Worm (Caenorhabditis elegans) whole organism, L1 larva: ENCODE data around the gene Y62F5A.10.
A peak's percentile ranks its signal among the peaks of the same experiment; 100 is the strongest.

Experiments used
- C04F5.9 ChIP-seq: sonication (generic microtip); optimal IDR thresholded peaks from 2 replicates; lab custom pipeline; 2016; ENCODE audit warnings: missing genetic modification characterization, missing compliant biosample characterization
- aha-1 ChIP-seq: fragments of 150-350 bp; optimal IDR thresholded peaks from 2 replicates; lab custom pipeline; 2014; ENCODE audit warnings: missing biosample characterization, missing genetic modification characterization
- blmp-1 ChIP-seq: fragments of 150-350 bp; optimal IDR thresholded peaks from 2 replicates; lab custom pipeline; 2014; ENCODE audit warnings: missing biosample characterization, missing genetic modification characterization
- ceh-63 ChIP-seq: fragments of 200-800 bp; sonication (Bioruptor generic); optimal IDR thresholded peaks from 2 replicates; lab custom pipeline; 2018; ENCODE audit warnings: mild to moderate bottlenecking, missing genetic modification characterization, missing compliant biosample characterization
- ceh-90 ChIP-seq: sonication (generic microtip); optimal IDR thresholded peaks from 2 replicates; lab custom pipeline; 2016; ENCODE audit warnings: missing genetic modification characterization, missing compliant biosample characterization
- ces-1 ChIP-seq: fragments of 150-350 bp; optimal IDR thresholded peaks from 2 replicates; lab custom pipeline; 2014; ENCODE audit warnings: missing biosample characterization, missing genetic modification reagents, missing genetic modification characterization
- dsc-1 ChIP-seq: sonication (generic microtip); optimal IDR thresholded peaks from 2 replicates; lab custom pipeline; 2016; ENCODE audit warnings: mild to moderate bottlenecking, missing genetic modification characterization, missing compliant biosample characterization
- efl-1 ChIP-seq, 4 experiments: fragments of 150-350 bp; optimal IDR thresholded peaks in 3 of 4; peaks in 1 of 4; 1 replicate in 1 of 4; 2 replicates in 3 of 4; lab custom pipeline; 2014; ENCODE audit warnings: missing biosample characterization in 2 of 4, missing genetic modification characterization in 2 of 4, missing genetic modification reagents in 2 of 4
- efl-3 ChIP-seq: fragments of 200-800 bp; sonication (Bioruptor generic); optimal IDR thresholded peaks from 2 replicates; lab custom pipeline; 2018; ENCODE audit warnings: mild to moderate bottlenecking, missing genetic modification characterization, missing compliant biosample characterization
- egl-13 ChIP-seq: sonication (generic microtip); optimal IDR thresholded peaks from 2 replicates; lab custom pipeline; 2016; ENCODE audit warnings: missing genotype, missing genetic modification reagents, missing genetic modification characterization, missing compliant biosample characterization
- elt-3 ChIP-seq, 6 experiments: fragments of 150-350 bp in 1 of 6; sonication (generic microtip); optimal IDR thresholded peaks; 2 replicates each; lab custom pipeline; 2017 to 2018; ENCODE audit warnings: missing biosample characterization in 6 of 6, missing genetic modification characterization in 6 of 6, inconsistent platforms in 1 of 6
- ets-5 ChIP-seq: fragments of 200-800 bp; sonication (Bioruptor generic); IDR thresholded peaks from 2 replicates; pipeline ENCODE4 v1.3.6; 2022; ENCODE audit warnings: missing genetic modification characterization, missing compliant biosample characterization
- fkh-10 ChIP-seq: sonication (generic microtip); optimal IDR thresholded peaks from 2 replicates; lab custom pipeline; 2017; ENCODE audit warnings: missing biosample characterization, missing genetic modification reagents, missing genetic modification characterization
- fkh-4 ChIP-seq: sonication (generic microtip); optimal IDR thresholded peaks from 2 replicates; lab custom pipeline; 2016; ENCODE audit warnings: missing compliant biosample characterization, missing genetic modification characterization, borderline replicate concordance
- grh-1 ChIP-seq: fragments of 200-800 bp; sonication (Bioruptor generic); IDR thresholded peaks from 2 replicates; pipeline ENCODE4 v1.3.6; 2022; ENCODE audit warnings: missing genetic modification reagents, missing genetic modification characterization, missing compliant biosample characterization
- isw-1 ChIP-seq: fragments of 200-800 bp; sonication (Bioruptor generic); IDR thresholded peaks from 2 replicates; pipeline ENCODE4 v1.3.6; 2022; ENCODE audit warnings: missing genetic modification characterization, missing compliant biosample characterization
- jun-1 ChIP-seq: fragments of 150-350 bp; optimal IDR thresholded peaks from 2 replicates; lab custom pipeline; 2014; ENCODE audit warnings: missing biosample characterization, missing genetic modification reagents, missing genetic modification characterization
- lin-14 ChIP-seq: fragments of 200-800 bp; sonication (Bioruptor generic); optimal IDR thresholded peaks from 2 replicates; lab custom pipeline; 2018; ENCODE audit warnings: mild to moderate bottlenecking, missing genetic modification characterization, moderate library complexity, missing compliant biosample characterization
- lin-15B ChIP-seq: fragments of 150-350 bp; sonication (generic microtip); optimal IDR thresholded peaks from 3 replicates; lab custom pipeline; 2014; ENCODE audit warnings: missing biosample characterization, missing genetic modification characterization
- lin-35 ChIP-seq, 2 experiments: fragments of 150-350 bp; optimal IDR thresholded peaks; 2 replicates each; lab custom pipeline; 2014; ENCODE audit warnings: missing biosample characterization in 2 of 2, missing genetic modification characterization in 2 of 2, missing genetic modification reagents in 2 of 2
- lin-39 ChIP-seq: fragments of 150-350 bp; optimal IDR thresholded peaks from 2 replicates; lab custom pipeline; 2014; ENCODE audit warnings: missing biosample characterization, missing genetic modification reagents, missing genetic modification characterization
- lir-3 ChIP-seq: sonication (generic microtip); optimal IDR thresholded peaks from 2 replicates; lab custom pipeline; 2016; ENCODE audit warnings: mild to moderate bottlenecking, missing genetic modification characterization, moderate library complexity, missing compliant biosample characterization; ENCODE audit not compliant: poor library complexity
- lsy-2 ChIP-seq, 2 experiments: fragments of 150-350 bp; optimal IDR thresholded peaks; 2 replicates each; lab custom pipeline; 2014; ENCODE audit warnings: missing biosample characterization in 2 of 2, missing genetic modification characterization in 2 of 2
- mab-9 ChIP-seq: fragments of 200-800 bp; sonication (Bioruptor generic); IDR thresholded peaks from 2 replicates; pipeline ENCODE4 v1.3.6; 2022; ENCODE audit warnings: missing genetic modification reagents, missing genetic modification characterization, missing compliant biosample characterization
- nhr-12 ChIP-seq: sonication (generic microtip); optimal IDR thresholded peaks from 2 replicates; lab custom pipeline; 2017; ENCODE audit warnings: missing biosample characterization, missing genetic modification characterization
- nhr-19 ChIP-seq: fragments of 200-800 bp; sonication (Bioruptor generic); conservative IDR thresholded peaks from 2 replicates; pipeline ENCODE4 v1.3.6; 2022; ENCODE audit warnings: missing genetic modification characterization, missing compliant biosample characterization
- nhr-20 ChIP-seq: sonication (generic microtip); optimal IDR thresholded peaks from 2 replicates; lab custom pipeline; 2016; ENCODE audit warnings: mild to moderate bottlenecking, missing genetic modification characterization, missing compliant biosample characterization
- nhr-71 ChIP-seq: sonication (generic microtip); optimal IDR thresholded peaks from 2 replicates; lab custom pipeline; 2016; ENCODE audit warnings: mild to moderate bottlenecking, missing genetic modification characterization, moderate library complexity, missing compliant biosample characterization
- nhr-85 ChIP-seq: sonication (generic microtip); peaks from one replicate; lab custom pipeline; 2016; ENCODE audit warnings: missing genetic modification characterization, inconsistent platforms, missing compliant biosample characterization
- pqm-1 ChIP-seq: sonication (generic microtip); optimal IDR thresholded peaks from 3 replicates; lab custom pipeline; 2017; ENCODE audit warnings: missing biosample characterization, missing genetic modification characterization
- rnt-1 ChIP-seq: sonication (generic microtip); optimal IDR thresholded peaks from 2 replicates; lab custom pipeline; 2016; ENCODE audit warnings: mild to moderate bottlenecking, missing genetic modification characterization, moderate library complexity, missing compliant biosample characterization
- skn-1 ChIP-seq: fragments of 150-350 bp; optimal IDR thresholded peaks from 2 replicates; lab custom pipeline; 2014; ENCODE audit warnings: missing biosample characterization, missing genetic modification characterization
- snu-23 ChIP-seq: sonication (generic microtip); optimal IDR thresholded peaks from 2 replicates; lab custom pipeline; 2016; ENCODE audit warnings: missing genetic modification characterization, missing compliant biosample characterization
- sox-4 ChIP-seq: sonication (generic microtip); optimal IDR thresholded peaks from 2 replicates; lab custom pipeline; 2016; ENCODE audit warnings: missing genetic modification characterization, missing compliant biosample characterization
- sptf-1 ChIP-seq: fragments of 150-350 bp; optimal IDR thresholded peaks from 2 replicates; lab custom pipeline; 2014; ENCODE audit warnings: missing biosample characterization, missing genetic modification characterization
- swsn-7 ChIP-seq: sonication (generic microtip); optimal IDR thresholded peaks from 2 replicates; lab custom pipeline; 2016; ENCODE audit warnings: missing genetic modification characterization, missing compliant biosample characterization
- tlp-1 ChIP-seq: fragments of 150-350 bp; optimal IDR thresholded peaks from 2 replicates; lab custom pipeline; 2014; ENCODE audit warnings: missing biosample characterization, missing genetic modification characterization
- unc-62 ChIP-seq: fragments of 150-350 bp; optimal IDR thresholded peaks from 2 replicates; lab custom pipeline; 2014; ENCODE audit warnings: missing biosample characterization, missing genetic modification reagents, missing genetic modification characterization
- unc-98 ChIP-seq: fragments of 200-800 bp; sonication (Bioruptor generic); IDR thresholded peaks from 2 replicates; pipeline ENCODE4 v1.3.6; 2022; ENCODE audit warnings: missing genetic modification characterization, missing compliant biosample characterization
- vab-15 ChIP-seq: sonication (generic microtip); optimal IDR thresholded peaks from 2 replicates; lab custom pipeline; 2017; ENCODE audit warnings: missing genotype, mild to moderate bottlenecking, missing genetic modification characterization, missing compliant biosample characterization
- xbp-1 ChIP-seq: sonication (generic microtip); optimal IDR thresholded peaks from 2 replicates; lab custom pipeline; 2016; ENCODE audit warnings: missing genetic modification characterization, missing compliant biosample characterization

Gene Y62F5A.10

DNA sequence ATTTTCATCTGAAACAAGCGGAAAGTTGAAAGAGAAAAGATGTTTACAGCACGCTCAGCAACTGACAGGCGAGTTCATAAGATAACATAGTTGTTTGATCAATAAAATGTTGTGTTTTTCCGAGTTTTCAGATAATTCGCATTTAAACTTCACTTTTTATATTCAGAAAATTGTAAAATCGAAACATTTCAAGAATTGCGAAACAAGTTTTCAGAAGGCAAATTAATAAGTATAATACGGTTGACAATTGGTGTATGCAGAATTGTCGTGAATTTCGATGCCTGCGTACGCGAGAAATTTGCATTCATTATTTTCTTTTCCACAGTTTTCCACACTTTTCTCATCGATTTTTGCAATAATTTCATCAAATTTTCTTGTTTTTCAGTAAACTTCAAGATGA is 26.1 kb upstream of the Y62F5A.10 start, which contains the start of the genes ooc-3 and B0334.4 (continued):
- TF ChIP-seq fkh-4: no peak
- TF ChIP-seq efl-3 (GFP tag; lab: Kevin White, UChicago): no peak
- no peak for TF ChIP-seq unc-98 (GFP tag; lab: Robert Waterston, UW)
- TF ChIP-seq pqm-1 (tag; lab: Kevin White, UChicago): no peak
- TF ChIP-seq xbp-1 (tag; lab: Kevin White, UChicago): no peak
- no peak for TF ChIP-seq lin-15B (tag; lab: Kevin White, UChicago)
- TF ChIP-seq skn-1: peak; percentile 47
- peak; percentile 45 for TF ChIP-seq snu-23 (GFP tag; lab: Kevin White, UChicago)
- TF ChIP-seq vab-15 (tag; lab: Kevin White, UChicago): no peak
- peak; percentile 6 for TF ChIP-seq blmp-1 (tag; lab: Kevin White, UChicago)
- no peak for TF ChIP-seq ces-1 (GFP tag; lab: Kevin White, UChicago)
- TF ChIP-seq rnt-1 (tag; lab: Kevin White, UChicago): no peak
- TF ChIP-seq nhr-85 (tag; lab: Kevin White, UChicago): no peak
- TF ChIP-seq swsn-7: no peak
- peak; percentile 80 to 97 for TF ChIP-seq lsy-2 (tag; optimal IDR thresholded peaks at IDR 0.05; lab: Kevin White, UChicago)
- peak; percentile 22 for TF ChIP-seq lin-14 (GFP tag; lab: Kevin White, UChicago)
- no peak for TF ChIP-seq ceh-63 (GFP tag; lab: Kevin White, UChicago)
- no peak for TF ChIP-seq aha-1 (tag; lab: Kevin White, UChicago)
- no peak for TF ChIP-seq C04F5.9
- no peak for TF ChIP-seq mab-9 (GFP tag; lab: Robert Waterston, UW)
- TF ChIP-seq efl-1 (optimal IDR thresholded peaks at IDR 0.05; lab: Kevin White, UChicago): peak; percentile 38 to 58
- TF ChIP-seq efl-1 (GFP tag; optimal IDR thresholded peaks at IDR 0.05 in 1 of 2; lab: Kevin White, UChicago): peak; percentile 56 to 85
- TF ChIP-seq nhr-71: peak; percentile 27
- peak; percentile 44 to 60 for TF ChIP-seq lin-35 (GFP tag; optimal IDR thresholded peaks at IDR 0.05; lab: Kevin White, UChicago)
- TF ChIP-seq sptf-1 (tag; lab: Kevin White, UChicago): no peak
- TF ChIP-seq, all 84 proteins: peak for 16

DNA sequence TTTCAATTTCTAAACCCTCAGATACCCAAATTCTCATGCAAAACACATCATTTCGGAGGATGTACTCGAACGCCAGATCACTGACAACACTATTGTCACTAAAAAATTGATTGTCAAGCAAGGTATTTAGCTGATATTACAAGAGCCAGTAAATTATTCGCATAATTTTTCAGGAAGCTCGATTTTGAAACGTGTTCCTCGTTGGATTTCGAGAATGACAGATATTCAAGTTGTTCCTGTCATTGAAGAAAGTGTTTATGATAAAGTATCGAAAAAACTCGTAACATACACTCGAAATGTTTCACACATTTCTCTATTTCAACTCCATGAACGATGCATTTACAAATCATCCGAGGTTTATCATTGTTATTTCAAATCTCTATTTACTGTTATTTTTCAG is 25.6 kb upstream of the Y62F5A.10 start:
- TF ChIP-seq dsc-1 (tag; lab: Kevin White, UChicago) (no peak), efl-1 (optimal IDR thresholded peaks at IDR 0.05; lab: Kevin White, UChicago) (no peak), efl-1 (GFP tag; optimal IDR thresholded peaks at IDR 0.05 in 1 of 2; lab: Kevin White, UChicago) (peak in 1 of 2 experiments; percentile 93), elt-3 (tag; optimal IDR thresholded peaks at IDR 0.05; lab: Kevin White, UChicago) (no peak), lin-14 (GFP tag; lab: Kevin White, UChicago) (no peak), lir-3 (tag; lab: Kevin White, UChicago) (no peak), egl-13 (tag; lab: Kevin White, UChicago) (no peak)

DNA sequence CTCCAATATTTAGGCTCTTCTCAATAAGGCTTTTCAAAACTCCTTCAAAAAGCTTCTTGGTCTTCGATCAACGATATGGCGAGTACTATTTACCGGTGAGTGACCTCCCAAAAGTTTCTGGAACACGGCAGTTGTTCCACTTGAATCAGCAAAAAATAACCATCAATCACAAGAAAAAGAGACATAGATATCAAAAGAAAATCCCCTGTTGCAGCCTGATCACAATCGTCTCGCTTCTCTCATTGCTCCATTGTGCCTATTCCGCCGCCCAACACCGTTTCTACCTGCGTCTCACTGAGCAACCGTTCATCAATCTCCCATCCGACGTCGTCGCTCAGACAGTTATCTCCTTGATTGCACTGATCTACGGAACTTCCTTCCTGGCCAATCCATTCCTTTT is 24.6 kb upstream of the Y62F5A.10 start, which contains the start of gene emc-5:
Gene emc-5, plus strand, starts transcription at position 14 of the 400 bp plus-strand sequence.
- TF ChIP-seq lin-39 (tag; lab: Kevin White, UChicago): peak; percentile 73
- peak in 1 of 2 experiments; percentile 42 for TF ChIP-seq lsy-2 (tag; optimal IDR thresholded peaks at IDR 0.05; lab: Kevin White, UChicago)
- no peak for TF ChIP-seq ceh-90 (tag; lab: Kevin White, UChicago)
- TF ChIP-seq efl-1 (optimal IDR thresholded peaks at IDR 0.05; lab: Kevin White, UChicago): peak; percentile 3 to 15
- TF ChIP-seq efl-1 (GFP tag; optimal IDR thresholded peaks at IDR 0.05 in 1 of 2; lab: Kevin White, UChicago): no peak
- peak; percentile 47 for TF ChIP-seq nhr-71
- peak; percentile 14 for TF ChIP-seq lir-3 (tag; lab: Kevin White, UChicago)
- TF ChIP-seq jun-1 (tag; lab: Kevin White, UChicago): no peak
- TF ChIP-seq isw-1 (GFP tag; lab: Robert Waterston, UW): no peak
- TF ChIP-seq nhr-19 (GFP tag; lab: Robert Waterston, UW): peak; percentile 31
- peak; percentile 45 for TF ChIP-seq lin-14 (GFP tag; lab: Kevin White, UChicago)
- TF ChIP-seq lin-35 (GFP tag; optimal IDR thresholded peaks at IDR 0.05; lab: Kevin White, UChicago): no peak
- no peak for TF ChIP-seq fkh-10 (GFP tag; lab: Kevin White, UChicago)
- TF ChIP-seq rnt-1 (tag; lab: Kevin White, UChicago): peak; percentile 75

DNA sequence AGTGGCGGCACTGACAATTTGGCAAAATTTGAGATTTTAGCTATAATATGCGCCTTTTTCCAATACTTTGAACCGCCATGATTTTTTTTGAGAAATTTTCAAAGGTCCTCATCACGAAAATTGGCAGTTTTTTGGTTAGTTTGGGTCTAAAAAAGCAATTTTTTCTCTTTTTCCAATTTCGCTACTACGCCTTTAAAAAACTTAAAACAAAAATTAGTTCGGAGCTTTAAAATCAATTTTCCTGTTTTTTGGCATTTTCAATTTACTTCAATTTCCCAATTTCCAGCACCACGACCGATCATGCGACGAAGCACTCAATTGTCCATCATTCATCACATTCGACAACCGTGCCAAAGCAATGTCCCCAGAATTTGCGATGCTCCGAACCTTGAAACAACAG is 24.0 kb upstream of the Y62F5A.10 start, which contains the start of gene B0334.5:
Gene B0334.5, plus strand, starts transcription at position 301 of the 400 bp plus-strand sequence.
- TF ChIP-seq sox-4 (tag; lab: Kevin White, UChicago) (no peak), tlp-1 (tag; lab: Kevin White, UChicago) (no peak), nhr-71 (no peak), sptf-1 (tag; lab: Kevin White, UChicago) (no peak), unc-62 (GFP tag; lab: Kevin White, UChicago) (no peak), nhr-20 (tag; lab: Kevin White, UChicago) (no peak), ets-5 (GFP tag; lab: Robert Waterston, UW) (no peak), nhr-12 (no peak), grh-1 (GFP tag; lab: Robert Waterston, UW) (no peak), isw-1 (GFP tag; lab: Robert Waterston, UW) (no peak)
